Worm (Caenorhabditis elegans) whole organism, L4/young adult: ENCODE measurements around the gene ergi-1.

Source experiments
- W03F9.2 ChIP-seq: fragments of 150-350 bp; optimal IDR thresholded peaks from 2 replicates; lab custom pipeline; 2014; ENCODE audit warnings: missing biosample characterization, missing genetic modification characterization
- dao-5 ChIP-seq: sonication (generic microtip); optimal IDR thresholded peaks from 2 replicates; lab custom pipeline; 2016; ENCODE audit warnings: missing genotype, missing genetic modification characterization, moderate library complexity, missing compliant biosample characterization
- him-1 ChIP-seq: sonication (generic microtip); optimal IDR thresholded peaks from 2 replicates; lab custom pipeline; 2016; ENCODE audit warnings: missing genotype, missing genetic modification reagents, missing genetic modification characterization, missing compliant biosample characterization

ce11 chrX:2050212-2050611 is 15.1 kb upstream of the ergi-1 start:
- no peak for TF ChIP-seq W03F9.2 (tag; lab: Kevin White, UChicago)
- no peak for TF ChIP-seq him-1 (tag; lab: Kevin White, UChicago)
- no peak for TF ChIP-seq dao-5 (tag; lab: Kevin White, UChicago)
